Worm (Caenorhabditis elegans) whole organism, L4 larva: ENCODE measurements around the gene thoc-7.
A peak's percentile ranks its signal among the peaks of the same experiment; 100 is the strongest.

ENCODE experiments used
- D1046.2 ChIP-seq: fragments of 200-800 bp; sonication (Bioruptor generic); IDR thresholded peaks from 2 replicates; pipeline ENCODE4 v1.3.6; 2022; ENCODE audit warnings: missing genetic modification characterization, missing compliant biosample characterization
- F10B5.3 ChIP-seq: sonication (generic microtip); optimal IDR thresholded peaks from 2 replicates; lab custom pipeline; 2016; ENCODE audit warnings: mild to moderate bottlenecking, missing genetic modification characterization, missing compliant biosample characterization
- F37D6.2 ChIP-seq: sonication (generic microtip); optimal IDR thresholded peaks from 2 replicates; lab custom pipeline; 2016; ENCODE audit warnings: mild to moderate bottlenecking, missing genetic modification characterization, missing compliant biosample characterization
- F44E2.7 ChIP-seq: fragments of 200-800 bp; sonication (Bioruptor generic); IDR thresholded peaks from 2 replicates; pipeline ENCODE4 v2.1.2; 2022; ENCODE audit warnings: missing genetic modification characterization, missing compliant biosample characterization
- R02D3.7 ChIP-seq: fragments of 150-350 bp; sonication (generic microtip); optimal IDR thresholded peaks from 3 replicates; lab custom pipeline; 2014; ENCODE audit warnings: missing biosample characterization, missing genetic modification characterization
- T26A8.4 ChIP-seq: fragments of 200-800 bp; sonication (Bioruptor generic); IDR thresholded peaks from 2 replicates; pipeline ENCODE4 v1.3.6; 2022; ENCODE audit warnings: missing genetic modification characterization, missing compliant biosample characterization
- Y105C5A.15 ChIP-seq: fragments of 200-800 bp; sonication (Bioruptor generic); IDR thresholded peaks from 2 replicates; pipeline ENCODE4 v1.3.6; 2022; ENCODE audit warnings: missing genetic modification characterization, missing compliant biosample characterization
- Y48G9A.11 ChIP-seq: fragments of 200-800 bp; sonication (Bioruptor generic); IDR thresholded peaks from 2 replicates; pipeline ENCODE4 v1.3.6; 2022; ENCODE audit warnings: missing genetic modification reagents, missing genetic modification characterization, missing compliant biosample characterization
- aha-1 ChIP-seq: fragments of 150-350 bp; peaks from one replicate; lab custom pipeline; 2014; ENCODE audit warnings: missing biosample characterization, missing genetic modification characterization
- attf-4 ChIP-seq: sonication (generic microtip); optimal IDR thresholded peaks from 3 replicates; lab custom pipeline; 2017; ENCODE audit warnings: missing biosample characterization, missing genetic modification characterization
- ceh-28 ChIP-seq: fragments of 150-350 bp; optimal IDR thresholded peaks from 2 replicates; lab custom pipeline; 2014; ENCODE audit warnings: missing biosample characterization, missing genetic modification reagents, missing genetic modification characterization
- ceh-44 ChIP-seq: fragments of 200-800 bp; sonication (Bioruptor generic); IDR thresholded peaks from 2 replicates; pipeline ENCODE4 v1.3.6; 2022; ENCODE audit warnings: missing genetic modification reagents, missing genetic modification characterization, missing compliant biosample characterization
- cey-2 ChIP-seq: sonication (generic microtip); optimal IDR thresholded peaks from 3 replicates; lab custom pipeline; 2017; ENCODE audit warnings: missing genetic modification characterization, mild to moderate bottlenecking, missing compliant biosample characterization, antibody characterized with exemption, borderline replicate concordance; ENCODE audit not compliant: insufficient read depth
- daf-16 ChIP-seq, 3 experiments: sonication (generic microtip); optimal IDR thresholded peaks; 2 replicates each; lab custom pipeline; 2016 to 2017; ENCODE audit warnings: missing genetic modification characterization in 3 of 3, missing genetic modification reagents in 3 of 3, mild to moderate bottlenecking in 2 of 3, missing compliant biosample characterization in 2 of 3, missing biosample characterization in 1 of 3, moderate library complexity in 1 of 3
- dmd-9 ChIP-seq: fragments of 200-800 bp; sonication (Bioruptor generic); IDR thresholded peaks from 2 replicates; pipeline ENCODE4 v1.3.6; 2022; ENCODE audit warnings: missing genetic modification reagents, missing genetic modification characterization, missing compliant biosample characterization
- fkh-10 ChIP-seq: fragments of 150-350 bp; optimal IDR thresholded peaks from 2 replicates; lab custom pipeline; 2014; ENCODE audit warnings: missing biosample characterization, missing genetic modification reagents, missing genetic modification characterization
- hif-1 ChIP-seq, 2 experiments: sonication (generic microtip); optimal IDR thresholded peaks; 2 replicates each; lab custom pipeline; 2016 to 2017; ENCODE audit warnings: missing compliant biosample characterization in 2 of 2, missing genetic modification characterization in 2 of 2, missing genetic modification reagents in 2 of 2, missing genotype in 2 of 2, mild to moderate bottlenecking in 1 of 2
- hlh-30 ChIP-seq: sonication (generic microtip); optimal IDR thresholded peaks from 2 replicates; lab custom pipeline; 2017; ENCODE audit warnings: antibody characterized with exemption, mild to moderate bottlenecking, missing genetic modification characterization, missing compliant biosample characterization; ENCODE audit not compliant: insufficient read depth
- hmg-1.1 ChIP-seq: fragments of 200-800 bp; sonication (Bioruptor generic); IDR thresholded peaks from 2 replicates; pipeline ENCODE4 v1.3.6; 2022; ENCODE audit warnings: missing genetic modification reagents, missing genetic modification characterization, missing compliant biosample characterization
- lin-1 ChIP-seq: fragments of 200-800 bp; sonication (Bioruptor generic); IDR thresholded peaks from 2 replicates; pipeline ENCODE4 v1.3.6; 2022; ENCODE audit warnings: missing genetic modification reagents, missing genetic modification characterization, missing compliant biosample characterization
- lin-38 ChIP-seq: fragments of 200-800 bp; sonication (Bioruptor generic); IDR thresholded peaks from 2 replicates; pipeline ENCODE4 v1.3.6; 2022; ENCODE audit warnings: missing genetic modification reagents, missing genetic modification characterization, missing compliant biosample characterization
- lsy-2 ChIP-seq, 2 experiments: fragments of 150-350 bp in 1 of 2; sonication (generic microtip) in 1 of 2; optimal IDR thresholded peaks; 2 replicates each; lab custom pipeline; 2014 to 2017; ENCODE audit warnings: missing biosample characterization in 2 of 2, missing genetic modification characterization in 2 of 2
- mdl-1 ChIP-seq, 2 experiments: fragments of 150-350 bp in 1 of 2; sonication (generic microtip) in 1 of 2; optimal IDR thresholded peaks; 2 replicates each; lab custom pipeline; 2014 to 2017; ENCODE audit warnings: missing biosample characterization in 2 of 2, missing genetic modification characterization in 2 of 2
- mes-2 ChIP-seq: sonication (generic microtip); optimal IDR thresholded peaks from 2 replicates; lab custom pipeline; 2016; ENCODE audit warnings: missing genotype, mild to moderate bottlenecking, missing genetic modification characterization, missing compliant biosample characterization; ENCODE audit not compliant: poor library complexity, severe bottlenecking
- nhr-102 ChIP-seq: sonication (generic microtip); optimal IDR thresholded peaks from 2 replicates; lab custom pipeline; 2016; ENCODE audit warnings: mild to moderate bottlenecking, missing genetic modification characterization, moderate library complexity, missing compliant biosample characterization
- nhr-25 ChIP-seq: sonication (generic microtip); optimal IDR thresholded peaks from 2 replicates; lab custom pipeline; 2017; ENCODE audit warnings: missing genetic modification characterization, mild to moderate bottlenecking, missing compliant biosample characterization, antibody characterized with exemption, moderate library complexity, borderline replicate concordance; ENCODE audit not compliant: insufficient read depth
- nhr-28 ChIP-seq: fragments of 150-350 bp; optimal IDR thresholded peaks from 2 replicates; lab custom pipeline; 2014; ENCODE audit warnings: missing biosample characterization, missing genetic modification characterization
- nhr-6 ChIP-seq: fragments of 150-350 bp; optimal IDR thresholded peaks from 2 replicates; lab custom pipeline; 2014; ENCODE audit warnings: missing biosample characterization, missing genetic modification characterization
- nhr-77 ChIP-seq: fragments of 150-350 bp; optimal IDR thresholded peaks from 2 replicates; lab custom pipeline; 2014; ENCODE audit warnings: missing biosample characterization, missing genetic modification characterization
- pha-4 ChIP-seq, 2 experiments: fragments of 150-350 bp in 1 of 2; fragments of 200-800 bp in 1 of 2; sonication (Bioruptor generic) in 1 of 2; IDR thresholded peaks in 1 of 2; optimal IDR thresholded peaks in 1 of 2; 2 replicates each; pipeline versions ENCODE4 v1.3.6 to Lab custom; 2014 to 2022; ENCODE audit warnings: missing genetic modification characterization in 2 of 2, missing genetic modification reagents in 2 of 2, missing biosample characterization in 1 of 2, missing compliant biosample characterization in 1 of 2
- php-3 ChIP-seq: fragments of 200-800 bp; sonication (Bioruptor generic); IDR thresholded peaks from 2 replicates; pipeline ENCODE4 v1.3.6; 2022; ENCODE audit warnings: missing genetic modification reagents, missing genetic modification characterization, missing compliant biosample characterization
- rbr-2 ChIP-seq: sonication (generic microtip); optimal IDR thresholded peaks from 2 replicates; lab custom pipeline; 2016; ENCODE audit warnings: missing genotype, missing genetic modification characterization, missing compliant biosample characterization
- skn-1 ChIP-seq: fragments of 150-350 bp; optimal IDR thresholded peaks from 2 replicates; lab custom pipeline; 2014; ENCODE audit warnings: missing biosample characterization, missing genetic modification characterization
- snpc-1.2 ChIP-seq: fragments of 200-800 bp; sonication (Bioruptor generic); IDR thresholded peaks from 2 replicates; pipeline ENCODE4 v1.3.6; 2022; ENCODE audit warnings: missing genetic modification reagents, missing genetic modification characterization, missing compliant biosample characterization
- spr-1 ChIP-seq: sonication (generic microtip); optimal IDR thresholded peaks from 2 replicates; lab custom pipeline; 2016; ENCODE audit warnings: mild to moderate bottlenecking, missing genetic modification characterization, missing compliant biosample characterization
- spr-3 ChIP-seq: fragments of 200-800 bp; sonication (Bioruptor generic); optimal IDR thresholded peaks from 2 replicates; lab custom pipeline; 2018; ENCODE audit warnings: mild to moderate bottlenecking, missing genetic modification characterization, missing compliant biosample characterization
- unc-130 ChIP-seq: sonication (generic microtip); optimal IDR thresholded peaks from 2 replicates; lab custom pipeline; 2016; ENCODE audit warnings: missing genetic modification reagents, missing genetic modification characterization, missing compliant biosample characterization
- unc-39 ChIP-seq: sonication (generic microtip); optimal IDR thresholded peaks from 2 replicates; lab custom pipeline; 2017; ENCODE audit warnings: missing biosample characterization, missing genetic modification characterization
- zfp-3 ChIP-seq: fragments of 200-800 bp; sonication (Bioruptor generic); conservative IDR thresholded peaks from 2 replicates; pipeline ENCODE4 v1.3.6; 2022; ENCODE audit warnings: missing genetic modification reagents, missing genetic modification characterization, missing compliant biosample characterization

thoc-7 gene

DNA sequence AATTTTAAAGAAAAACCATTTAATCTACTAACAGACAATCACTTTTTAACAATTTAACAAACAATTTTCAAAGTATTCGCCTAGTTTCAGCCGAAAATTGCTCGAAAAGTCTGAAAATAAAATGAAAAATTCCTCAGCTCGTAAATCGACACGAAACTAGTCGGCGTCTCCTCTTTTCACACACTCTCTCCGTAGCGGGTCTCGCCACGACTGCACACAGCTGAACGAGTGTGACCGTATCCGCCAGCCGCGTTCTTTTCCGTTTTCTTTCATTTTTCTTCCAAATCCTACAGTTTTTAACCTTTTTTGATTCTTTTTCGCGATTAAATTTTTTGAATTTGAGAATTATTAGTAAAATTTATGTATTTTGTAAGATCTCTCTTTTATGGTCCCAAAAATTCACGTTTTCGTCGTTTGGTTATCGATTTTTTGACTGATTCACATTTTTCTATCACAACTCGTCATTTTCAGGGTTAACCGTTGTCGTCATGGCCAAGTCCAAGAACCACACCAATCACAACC lies 719 bp upstream of the thoc-7 start, which contains the start of gene rpl-29 (continued):
- TF ChIP-seq ceh-28 (tag; lab: Kevin White, UChicago) (no peak), hlh-30 (peak; percentile 90), Y48G9A.11 (GFP tag; lab: Robert Waterston, UW) (peak; percentile 42), nhr-77 (tag; lab: Kevin White, UChicago) (peak; percentile 50), nhr-6 (tag; lab: Kevin White, UChicago) (peak; percentile 28), nhr-25 (tag; lab: Kevin White, UChicago) (peak; percentile 65), nhr-102 (tag; lab: Kevin White, UChicago) (peak; percentile 57), cey-2 (tag; lab: Kevin White, UChicago) (no peak), snpc-1.2 (GFP tag; lab: Robert Waterston, UW) (peak; percentile 98), D1046.2 (GFP tag; lab: Robert Waterston, UW) (peak; percentile 100), hif-1 (tag; optimal IDR thresholded peaks at IDR 0.05; lab: Kevin White, UChicago) (peak in 1 of 2 experiments; percentile 70), dmd-9 (GFP tag; lab: Robert Waterston, UW) (peak; percentile 56; the same call in 1 of the 2 replicates), R02D3.7 (peak; percentile 90), lsy-2 (tag; optimal IDR thresholded peaks at IDR 0.05; lab: Kevin White, UChicago) (peak; percentile 96 to 99), F37D6.2 (tag; lab: Kevin White, UChicago) (peak; percentile 22), hmg-1.1 (peak; percentile 82), spr-1 (tag; lab: Kevin White, UChicago) (peak; percentile 43), attf-4 (tag; lab: Kevin White, UChicago) (no peak), rbr-2 (tag; lab: Kevin White, UChicago) (peak; percentile 70), T26A8.4 (GFP tag; lab: Robert Waterston, UW) (peak; percentile 78), unc-39 (no peak), zfp-3 (GFP tag; lab: Robert Waterston, UW) (0 out of 2 replicates have a peak, but pooled peaks have one; percentile 67), daf-16 (GFP tag; optimal IDR thresholded peaks at IDR 0.05; lab: Kevin White, UChicago) (no peak), daf-16 (tag; optimal IDR thresholded peaks at IDR 0.05; lab: Kevin White, UChicago) (peak; percentile 63), F10B5.3 (tag; lab: Kevin White, UChicago) (peak; percentile 27), fkh-10 (GFP tag; lab: Kevin White, UChicago) (peak; percentile 72), php-3 (GFP tag; lab: Robert Waterston, UW) (peak; percentile 57; the same call in 1 of the 2 replicates), unc-130 (GFP tag; lab: Kevin White, UChicago) (peak; percentile 64), lin-38 (GFP tag; lab: Robert Waterston, UW) (peak; percentile 69), mdl-1 (tag; optimal IDR thresholded peaks at IDR 0.05; lab: Kevin White, UChicago) (peak in 1 of 2 experiments; percentile 34), aha-1 (tag; lab: Kevin White, UChicago) (peak; percentile 91), mes-2 (tag; lab: Kevin White, UChicago) (peak; percentile 89), F44E2.7 (no peak), ceh-44 (no peak), lin-1 (GFP tag; lab: Robert Waterston, UW) (peak; percentile 63; the same call in 1 of the 2 replicates), spr-3 (GFP tag; lab: Kevin White, UChicago) (no peak), skn-1 (tag; lab: Kevin White, UChicago) (no peak), Y105C5A.15 (GFP tag; lab: Robert Waterston, UW) (no peak), pha-4 (GFP tag; IDR thresholded peaks at IDR 0.05; lab: Robert Waterston, UW) (peak; percentile 65; the same call in 1 of the 2 replicates), pha-4 (tag; optimal IDR thresholded peaks at IDR 0.05; lab: Kevin White, UChicago) (no peak), nhr-28 (tag; lab: Kevin White, UChicago) (peak; percentile 64)
